Fruit fly (Drosophila melanogaster) whole organism, pupa: Measurements from ENCODE around the gene CG46306.

Source experiments
- CG13204 ChIP-seq: fragments of 200-800 bp; sonication (Bioruptor generic); optimal IDR thresholded peaks from 2 replicates; lab custom pipeline; 2018; ENCODE audit warnings: missing biosample characterization, mild to moderate bottlenecking, missing genetic modification characterization, moderate library complexity
- CG17806 ChIP-seq: fragments of 200-800 bp; sonication (Bioruptor generic); optimal IDR thresholded peaks from 2 replicates; lab custom pipeline; 2018; ENCODE audit warnings: missing biosample characterization, mild to moderate bottlenecking, missing genetic modification characterization, moderate library complexity
- CG8159 ChIP-seq: fragments of 200-800 bp; sonication (Bioruptor generic); optimal IDR thresholded peaks from 3 replicates; lab custom pipeline; 2018; ENCODE audit warnings: missing biosample characterization, mild to moderate bottlenecking, missing genetic modification characterization, moderate library complexity
- EcR ChIP-seq: fragments of 200-800 bp; sonication (Bioruptor generic); optimal IDR thresholded peaks from 3 replicates; lab custom pipeline; 2019; ENCODE audit warnings: missing biosample characterization, missing genetic modification characterization, mild to moderate bottlenecking, moderate library complexity, missing genetic modification reagents
- Ets98B ChIP-seq: fragments of 200-800 bp; sonication (Bioruptor generic); IDR thresholded peaks from 2 replicates; pipeline ENCODE4 v1.3.6; 2022; ENCODE audit warnings: missing biosample characterization, missing genetic modification characterization
- Pif1A ChIP-seq: fragments of 200-800 bp; sonication (Bioruptor generic); optimal IDR thresholded peaks from 3 replicates; lab custom pipeline; 2016; ENCODE audit warnings: missing biosample characterization, missing genetic modification characterization
- fd96Ca ChIP-seq: fragments of 200-800 bp; sonication (Bioruptor generic); IDR thresholded peaks from 3 replicates; pipeline ENCODE4 v1.3.6; 2022; ENCODE audit warnings: missing biosample characterization, missing genetic modification characterization
- gl ChIP-seq: fragments of 200-800 bp; sonication (Bioruptor generic); optimal IDR thresholded peaks from 2 replicates; lab custom pipeline; 2018; ENCODE audit warnings: missing biosample characterization, mild to moderate bottlenecking, missing genetic modification characterization

DNA sequence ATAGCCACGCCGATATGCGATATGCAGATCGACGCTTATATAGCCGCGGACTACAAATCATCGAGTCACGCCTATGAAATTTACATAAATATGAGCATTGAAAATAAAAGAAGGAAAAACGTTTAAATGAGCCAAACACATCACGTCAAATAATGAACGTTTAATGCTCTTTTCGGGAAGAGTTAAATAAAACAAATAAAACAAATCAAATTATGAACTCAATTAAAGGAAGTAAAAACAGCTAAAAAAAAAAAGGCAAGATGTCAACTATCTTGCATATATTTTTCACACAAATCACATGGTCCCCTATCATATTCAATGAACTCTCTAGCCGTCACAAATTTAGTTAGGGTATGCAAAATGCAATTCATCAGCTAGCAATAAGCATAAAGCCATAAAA, 32.3 kb upstream of the CG46306 start:
- TF ChIP-seq EcR (GFP tag; lab: Kevin White, UChicago) (no peak), Pif1A (GFP tag; lab: Kevin White, UChicago) (no peak), fd96Ca (GFP tag; lab: Robert Waterston, UW) (no peak), CG13204 (no peak), Ets98B (GFP tag; lab: Robert Waterston, UW) (no peak), CG17806 (no peak), gl (tag; lab: Kevin White, UChicago) (no peak), CG8159 (no peak)
